Worm (Caenorhabditis elegans) whole organism, L4 larva: ENCODE measurements around the gene F52G3.7.

ENCODE experiments used
- D1046.2 ChIP-seq: fragments of 200-800 bp; sonication (Bioruptor generic); IDR thresholded peaks from 2 replicates; pipeline ENCODE4 v1.3.6; 2022; ENCODE audit warnings: missing genetic modification characterization, missing compliant biosample characterization
- F10B5.3 ChIP-seq: sonication (generic microtip); optimal IDR thresholded peaks from 2 replicates; lab custom pipeline; 2016; ENCODE audit warnings: mild to moderate bottlenecking, missing genetic modification characterization, missing compliant biosample characterization
- F37D6.2 ChIP-seq: sonication (generic microtip); optimal IDR thresholded peaks from 2 replicates; lab custom pipeline; 2016; ENCODE audit warnings: mild to moderate bottlenecking, missing genetic modification characterization, missing compliant biosample characterization
- R02D3.7 ChIP-seq: fragments of 150-350 bp; sonication (generic microtip); optimal IDR thresholded peaks from 3 replicates; lab custom pipeline; 2014; ENCODE audit warnings: missing biosample characterization, missing genetic modification characterization
- T20F7.1 ChIP-seq: fragments of 200-800 bp; sonication (Bioruptor generic); optimal IDR thresholded peaks from 2 replicates; lab custom pipeline; 2018; ENCODE audit warnings: mild to moderate bottlenecking, missing genetic modification characterization, missing compliant biosample characterization
- T26A8.4 ChIP-seq: fragments of 200-800 bp; sonication (Bioruptor generic); IDR thresholded peaks from 2 replicates; pipeline ENCODE4 v1.3.6; 2022; ENCODE audit warnings: missing genetic modification characterization, missing compliant biosample characterization
- Y105C5A.15 ChIP-seq: fragments of 200-800 bp; sonication (Bioruptor generic); IDR thresholded peaks from 2 replicates; pipeline ENCODE4 v1.3.6; 2022; ENCODE audit warnings: missing genetic modification characterization, missing compliant biosample characterization
- Y75B8A.6 ChIP-seq: fragments of 200-800 bp; sonication (Bioruptor generic); IDR thresholded peaks from 2 replicates; pipeline ENCODE4 v1.3.6; 2022; ENCODE audit warnings: missing genetic modification reagents, missing genetic modification characterization, missing compliant biosample characterization
- arid-1 ChIP-seq: fragments of 200-800 bp; sonication (Bioruptor generic); conservative IDR thresholded peaks from 2 replicates; pipeline ENCODE4 v1.3.6; 2022; ENCODE audit warnings: missing genetic modification reagents, missing genetic modification characterization, missing compliant biosample characterization
- ceh-20 ChIP-seq: fragments of 200-800 bp; sonication (Bioruptor generic); IDR thresholded peaks from 2 replicates; pipeline ENCODE4 v1.3.6; 2022; ENCODE audit warnings: missing genetic modification reagents, missing genetic modification characterization, missing compliant biosample characterization
- ceh-62 ChIP-seq: sonication (generic microtip); optimal IDR thresholded peaks from 2 replicates; lab custom pipeline; 2017; ENCODE audit warnings: missing biosample characterization, missing genetic modification characterization
- ctbp-1 ChIP-seq: fragments of 200-800 bp; sonication (Bioruptor generic); IDR thresholded peaks from 2 replicates; pipeline ENCODE4 v1.3.6; 2022; ENCODE audit warnings: missing genetic modification reagents, missing genetic modification characterization, missing compliant biosample characterization
- daf-8 ChIP-seq: fragments of 200-800 bp; sonication (Bioruptor generic); IDR thresholded peaks from 2 replicates; pipeline ENCODE4 v1.3.6; 2022; ENCODE audit warnings: missing genetic modification characterization, missing compliant biosample characterization
- dmd-8 ChIP-seq: fragments of 200-800 bp; sonication (Bioruptor generic); IDR thresholded peaks from 2 replicates; pipeline ENCODE4 v1.3.6; 2022; ENCODE audit warnings: missing genetic modification characterization, missing compliant biosample characterization
- dmd-9 ChIP-seq: fragments of 200-800 bp; sonication (Bioruptor generic); IDR thresholded peaks from 2 replicates; pipeline ENCODE4 v1.3.6; 2022; ENCODE audit warnings: missing genetic modification reagents, missing genetic modification characterization, missing compliant biosample characterization
- egl-27 ChIP-seq: sonication (generic microtip); optimal IDR thresholded peaks from 3 replicates; lab custom pipeline; 2017; ENCODE audit warnings: missing biosample characterization, missing genetic modification reagents, missing genetic modification characterization
- egl-43 ChIP-seq: fragments of 200-800 bp; sonication (Bioruptor generic); IDR thresholded peaks from 2 replicates; pipeline ENCODE4 v1.3.6; 2022; ENCODE audit warnings: missing genetic modification reagents, missing genetic modification characterization, missing compliant biosample characterization
- fos-1 ChIP-seq: fragments of 150-350 bp; optimal IDR thresholded peaks from 2 replicates; lab custom pipeline; 2014; ENCODE audit warnings: missing biosample characterization, missing genetic modification characterization
- gei-8 ChIP-seq: fragments of 200-800 bp; sonication (Bioruptor generic); optimal IDR thresholded peaks from 2 replicates; lab custom pipeline; 2018; ENCODE audit warnings: mild to moderate bottlenecking, missing genetic modification characterization, missing compliant biosample characterization
- hif-1 ChIP-seq, 2 experiments: sonication (generic microtip); optimal IDR thresholded peaks; 2 replicates each; lab custom pipeline; 2016 to 2017; ENCODE audit warnings: missing compliant biosample characterization in 2 of 2, missing genetic modification characterization in 2 of 2, missing genetic modification reagents in 2 of 2, missing genotype in 2 of 2, mild to moderate bottlenecking in 1 of 2
- hlh-30 ChIP-seq: sonication (generic microtip); optimal IDR thresholded peaks from 2 replicates; lab custom pipeline; 2017; ENCODE audit warnings: antibody characterized with exemption, mild to moderate bottlenecking, missing genetic modification characterization, missing compliant biosample characterization; ENCODE audit not compliant: insufficient read depth
- lin-13 ChIP-seq: fragments of 150-350 bp; optimal IDR thresholded peaks from 2 replicates; lab custom pipeline; 2014; ENCODE audit warnings: missing biosample characterization, missing genetic modification reagents, missing genetic modification characterization
- lin-29 ChIP-seq: fragments of 200-800 bp; sonication (Bioruptor generic); IDR thresholded peaks from 2 replicates; pipeline ENCODE4 v1.3.6; 2022; ENCODE audit warnings: missing genetic modification reagents, missing genetic modification characterization, missing compliant biosample characterization
- lin-38 ChIP-seq: fragments of 200-800 bp; sonication (Bioruptor generic); IDR thresholded peaks from 2 replicates; pipeline ENCODE4 v1.3.6; 2022; ENCODE audit warnings: missing genetic modification reagents, missing genetic modification characterization, missing compliant biosample characterization
- lir-3 ChIP-seq: sonication (generic microtip); optimal IDR thresholded peaks from 2 replicates; lab custom pipeline; 2016; ENCODE audit warnings: mild to moderate bottlenecking, missing genetic modification characterization, missing compliant biosample characterization
- lsy-2 ChIP-seq, 2 experiments: fragments of 150-350 bp in 1 of 2; sonication (generic microtip) in 1 of 2; optimal IDR thresholded peaks; 2 replicates each; lab custom pipeline; 2014 to 2017; ENCODE audit warnings: missing biosample characterization in 2 of 2, missing genetic modification characterization in 2 of 2
- madf-9 ChIP-seq: fragments of 200-800 bp; sonication (Bioruptor generic); conservative IDR thresholded peaks from 2 replicates; pipeline ENCODE4 v1.3.6; 2022; ENCODE audit warnings: missing genetic modification reagents, missing genetic modification characterization, missing compliant biosample characterization
- mdl-1 ChIP-seq, 2 experiments: fragments of 150-350 bp in 1 of 2; sonication (generic microtip) in 1 of 2; optimal IDR thresholded peaks; 2 replicates each; lab custom pipeline; 2014 to 2017; ENCODE audit warnings: missing biosample characterization in 2 of 2, missing genetic modification characterization in 2 of 2
- mdt-29 ChIP-seq: fragments of 200-800 bp; sonication (Bioruptor generic); IDR thresholded peaks from 2 replicates; pipeline ENCODE4 v1.3.6; 2022; ENCODE audit warnings: missing genetic modification reagents, missing genetic modification characterization, missing compliant biosample characterization
- mep-1 ChIP-seq: fragments of 150-350 bp; sonication (generic microtip); optimal IDR thresholded peaks from 3 replicates; lab custom pipeline; 2014; ENCODE audit warnings: missing biosample characterization, missing genetic modification characterization
- mes-2 ChIP-seq: sonication (generic microtip); optimal IDR thresholded peaks from 2 replicates; lab custom pipeline; 2016; ENCODE audit warnings: missing genotype, mild to moderate bottlenecking, missing genetic modification characterization, missing compliant biosample characterization; ENCODE audit not compliant: poor library complexity, severe bottlenecking
- mxl-3 ChIP-seq: fragments of 200-800 bp; sonication (Bioruptor generic); optimal IDR thresholded peaks from 2 replicates; lab custom pipeline; 2018; ENCODE audit warnings: mild to moderate bottlenecking, missing genetic modification characterization, missing compliant biosample characterization
- nhr-10 ChIP-seq: fragments of 150-350 bp; optimal IDR thresholded peaks from 2 replicates; lab custom pipeline; 2014; ENCODE audit warnings: missing biosample characterization, missing genetic modification characterization
- nhr-102 ChIP-seq: sonication (generic microtip); optimal IDR thresholded peaks from 2 replicates; lab custom pipeline; 2016; ENCODE audit warnings: mild to moderate bottlenecking, missing genetic modification characterization, moderate library complexity, missing compliant biosample characterization
- nhr-11 ChIP-seq: fragments of 150-350 bp; optimal IDR thresholded peaks from 2 replicates; lab custom pipeline; 2014; ENCODE audit warnings: missing biosample characterization, missing genetic modification characterization
- nhr-111 ChIP-seq: fragments of 200-800 bp; sonication (Bioruptor generic); optimal IDR thresholded peaks from 2 replicates; lab custom pipeline; 2018; ENCODE audit warnings: mild to moderate bottlenecking, missing genetic modification characterization, missing compliant biosample characterization
- nhr-237 ChIP-seq: sonication (generic microtip); optimal IDR thresholded peaks from 2 replicates; lab custom pipeline; 2017; ENCODE audit warnings: missing biosample characterization, missing genetic modification characterization
- nhr-25 ChIP-seq: sonication (generic microtip); optimal IDR thresholded peaks from 2 replicates; lab custom pipeline; 2017; ENCODE audit warnings: missing genetic modification characterization, mild to moderate bottlenecking, missing compliant biosample characterization, antibody characterized with exemption, moderate library complexity, borderline replicate concordance; ENCODE audit not compliant: insufficient read depth
- nhr-28 ChIP-seq: fragments of 150-350 bp; optimal IDR thresholded peaks from 2 replicates; lab custom pipeline; 2014; ENCODE audit warnings: missing biosample characterization, missing genetic modification characterization
- nhr-42 ChIP-seq: fragments of 200-800 bp; sonication (Bioruptor generic); IDR thresholded peaks from 2 replicates; pipeline ENCODE4 v1.3.6; 2022; ENCODE audit warnings: missing genetic modification characterization, missing compliant biosample characterization
- nhr-76 ChIP-seq: fragments of 150-350 bp; optimal IDR thresholded peaks from 2 replicates; lab custom pipeline; 2014; ENCODE audit warnings: missing biosample characterization, missing genetic modification characterization
- nhr-77 ChIP-seq: fragments of 150-350 bp; optimal IDR thresholded peaks from 2 replicates; lab custom pipeline; 2014; ENCODE audit warnings: missing biosample characterization, missing genetic modification characterization
- sdz-12 ChIP-seq: fragments of 200-800 bp; sonication (Bioruptor generic); optimal IDR thresholded peaks from 2 replicates; lab custom pipeline; 2018; ENCODE audit warnings: mild to moderate bottlenecking, missing genetic modification characterization, missing compliant biosample characterization
- set-16 ChIP-seq: fragments of 200-800 bp; sonication (Bioruptor generic); IDR thresholded peaks from 2 replicates; pipeline ENCODE4 v1.3.6; 2022; ENCODE audit warnings: missing genetic modification reagents, missing genetic modification characterization, missing compliant biosample characterization
- skn-1 ChIP-seq: fragments of 150-350 bp; optimal IDR thresholded peaks from 2 replicates; lab custom pipeline; 2014; ENCODE audit warnings: missing biosample characterization, missing genetic modification characterization
- snpc-1.2 ChIP-seq: fragments of 200-800 bp; sonication (Bioruptor generic); IDR thresholded peaks from 2 replicates; pipeline ENCODE4 v1.3.6; 2022; ENCODE audit warnings: missing genetic modification reagents, missing genetic modification characterization, missing compliant biosample characterization
- tra-1 ChIP-seq: fragments of 200-800 bp; sonication (Bioruptor generic); IDR thresholded peaks from 2 replicates; pipeline ENCODE4 v1.3.6; 2022; ENCODE audit warnings: missing genetic modification reagents, missing genetic modification characterization, missing compliant biosample characterization
- unc-130 ChIP-seq: sonication (generic microtip); optimal IDR thresholded peaks from 2 replicates; lab custom pipeline; 2016; ENCODE audit warnings: missing genetic modification reagents, missing genetic modification characterization, missing compliant biosample characterization
- unc-62 ChIP-seq, 3 experiments: fragments of 150-350 bp in 1 of 3; sonication (generic microtip); optimal IDR thresholded peaks in 2 of 3; peaks in 1 of 3; 1 replicate in 1 of 3; 2 replicates in 2 of 3; lab custom pipeline; 2014 to 2017; ENCODE audit warnings: missing biosample characterization in 3 of 3, missing genetic modification characterization in 3 of 3, missing genetic modification reagents in 3 of 3, missing genotype in 1 of 3
- zip-11 ChIP-seq: fragments of 200-800 bp; sonication (Bioruptor generic); IDR thresholded peaks from 2 replicates; pipeline ENCODE4 v1.3.6; 2022; ENCODE audit warnings: missing genetic modification characterization, missing compliant biosample characterization

F52G3.7 gene

ce11 chrX:16930663-16931097 lies 33.0 kb upstream of the F52G3.7 start:
- peak in 1 of 2 experiments; percentile 95 for TF ChIP-seq unc-62 (GFP tag; optimal IDR thresholded peaks at IDR 0.05 in 1 of 2; lab: Kevin White, UChicago)
- TF ChIP-seq unc-62 (tag; optimal IDR thresholded peaks at IDR 0.05; lab: Kevin White, UChicago): no peak
- TF ChIP-seq lir-3 (tag; lab: Kevin White, UChicago): no peak
- no peak for TF ChIP-seq daf-8 (GFP tag; lab: Robert Waterston, UW)
- no peak for TF ChIP-seq sdz-12 (GFP tag; lab: Kevin White, UChicago)
- peak; percentile 94 for TF ChIP-seq nhr-77 (tag; lab: Kevin White, UChicago)
- TF ChIP-seq F10B5.3 (tag; lab: Kevin White, UChicago): no peak
- no peak for TF ChIP-seq F37D6.2 (tag; lab: Kevin White, UChicago)
- peak; percentile 81 for TF ChIP-seq mdt-29
- TF ChIP-seq hlh-30: peak; percentile 39
- TF ChIP-seq nhr-42 (GFP tag; lab: Robert Waterston, UW): peak; percentile 83
- TF ChIP-seq madf-9 (GFP tag; lab: Robert Waterston, UW): peak; percentile 77
- peak; percentile 67 for TF ChIP-seq nhr-11
- TF ChIP-seq nhr-25 (tag; lab: Kevin White, UChicago): no peak
- peak; percentile 78 for TF ChIP-seq T26A8.4
- peak; percentile 78 for TF ChIP-seq mep-1 (tag; lab: Kevin White, UChicago)
- 0 out of 2 replicates have a peak, but pooled peaks have one; percentile 61 for TF ChIP-seq tra-1 (GFP tag; lab: Robert Waterston, UW)
- TF ChIP-seq R02D3.7 (tag; lab: Kevin White, UChicago): peak; percentile 40
- TF ChIP-seq Y105C5A.15 (GFP tag; lab: Robert Waterston, UW): no peak
- TF ChIP-seq gei-8: no peak
- peak; percentile 84 for TF ChIP-seq arid-1 (GFP tag; lab: Robert Waterston, UW)
- no peak for TF ChIP-seq unc-130 (GFP tag; lab: Kevin White, UChicago)
- peak; percentile 56; the same call in 1 of the 2 replicates for TF ChIP-seq ctbp-1
- no peak for TF ChIP-seq skn-1 (tag; lab: Kevin White, UChicago)
- TF ChIP-seq egl-27 (tag; lab: Kevin White, UChicago): no peak
- no peak for TF ChIP-seq nhr-237
- TF ChIP-seq hif-1 (tag; optimal IDR thresholded peaks at IDR 0.05; lab: Kevin White, UChicago): peak in 1 of 2 experiments; percentile 84
- TF ChIP-seq mxl-3 (GFP tag; lab: Kevin White, UChicago): peak; percentile 67
- no peak for TF ChIP-seq nhr-76 (tag; lab: Kevin White, UChicago)
- peak; percentile 70; the same call in 1 of the 2 replicates for TF ChIP-seq ceh-20 (GFP tag; lab: Robert Waterston, UW)
- TF ChIP-seq zip-11: peak; percentile 44; the same call in 1 of the 2 replicates
- peak; percentile 55; the same call in 1 of the 2 replicates for TF ChIP-seq dmd-9 (GFP tag; lab: Robert Waterston, UW)
- peak in 1 of 2 experiments; percentile 11 for TF ChIP-seq mdl-1 (tag; optimal IDR thresholded peaks at IDR 0.05; lab: Kevin White, UChicago)
- TF ChIP-seq dmd-8 (GFP tag; lab: Robert Waterston, UW): no peak
- TF ChIP-seq snpc-1.2 (GFP tag; lab: Robert Waterston, UW): peak; percentile 85
- peak; percentile 66 to 83 for TF ChIP-seq lsy-2 (tag; optimal IDR thresholded peaks at IDR 0.05; lab: Kevin White, UChicago)
- peak; percentile 19 for TF ChIP-seq ceh-62 (tag; lab: Kevin White, UChicago)
- TF ChIP-seq nhr-111 (GFP tag; lab: Kevin White, UChicago): peak; percentile 77
- TF ChIP-seq mes-2 (tag; lab: Kevin White, UChicago): peak; percentile 80
- TF ChIP-seq nhr-102: peak; percentile 34
- no peak for TF ChIP-seq T20F7.1
- peak; percentile 94 for TF ChIP-seq nhr-10
- peak; percentile 44 for TF ChIP-seq lin-29 (GFP tag; lab: Robert Waterston, UW)
- peak; percentile 80 for TF ChIP-seq egl-43 (GFP tag; lab: Robert Waterston, UW)
- peak; percentile 90 for TF ChIP-seq lin-13
- no peak for TF ChIP-seq set-16 (GFP tag; lab: Robert Waterston, UW)
- no peak for TF ChIP-seq fos-1 (tag; lab: Kevin White, UChicago)
- TF ChIP-seq Y75B8A.6 (GFP tag; lab: Robert Waterston, UW): no peak; the same call in 1 of the 2 replicates
- TF ChIP-seq lin-38: peak; percentile 42
- peak; percentile 73; the same call in 1 of the 2 replicates for TF ChIP-seq D1046.2 (GFP tag; lab: Robert Waterston, UW)
- TF ChIP-seq nhr-28 (tag; lab: Kevin White, UChicago): peak; percentile 49
